Fruit fly (Drosophila melanogaster) whole organism: ENCODE measurements around the gene lbl.

Source experiments
- CG8478 ChIP-seq: fragments of >200 bp; optimal IDR thresholded peaks from 2 replicates; lab custom pipeline; 2018; ENCODE audit warnings: inconsistent platforms
- Dll ChIP-seq: fragments of >200 bp; optimal IDR thresholded peaks from 2 replicates; lab custom pipeline; 2017
- EcR ChIP-seq, 2 experiments: fragments of >200 bp; optimal IDR thresholded peaks; 2 replicates each; lab custom pipeline; 2017; ENCODE audit warnings: missing biosample characterization in 2 of 2, missing genetic modification characterization in 2 of 2, missing genetic modification reagents in 2 of 2
- pan ChIP-seq: fragments of >200 bp; optimal IDR thresholded peaks from 2 replicates; lab custom pipeline; 2017
- psq ChIP-seq: fragments of >200 bp; optimal IDR thresholded peaks from 2 replicates; lab custom pipeline; 2017
- usp ChIP-seq: fragments of >200 bp; optimal IDR thresholded peaks from 2 replicates; lab custom pipeline; 2017; ENCODE audit warnings: missing biosample characterization, missing genetic modification characterization, mixed read lengths

DNA sequence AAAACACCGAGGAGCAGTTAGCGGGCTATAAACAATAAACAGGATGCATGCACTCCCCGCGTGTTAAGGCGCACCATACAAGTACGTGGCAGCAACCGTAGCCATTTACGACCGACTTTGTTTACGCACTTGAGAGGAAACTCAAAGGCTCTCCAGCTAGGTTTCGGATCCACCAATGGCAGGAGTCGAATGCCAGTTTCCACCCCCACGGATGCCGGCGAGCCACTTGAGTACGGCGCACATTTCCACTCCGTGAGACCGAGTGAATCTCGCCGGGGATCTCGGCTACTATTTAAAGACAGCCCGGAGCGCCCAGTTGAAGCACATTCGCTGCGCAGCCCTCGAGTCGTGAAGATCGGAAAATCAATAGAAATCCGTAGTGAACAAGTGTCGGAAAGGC lies 45.4 kb downstream of the lbl start, which contains the start of gene bap:
- TF ChIP-seq psq (lab: Kevin White, UChicago) (no peak), CG8478 (lab: Kevin White, UChicago) (no peak), pan (no peak), EcR (GFP tag; optimal IDR thresholded peaks at IDR 0.05; lab: Kevin White, UChicago) (no peak), Dll (lab: Kevin White, UChicago) (no peak), usp (GFP tag; lab: Kevin White, UChicago) (no peak)
